Worm (Caenorhabditis elegans) whole organism, L4 larva: ENCODE results near the gene K08H2.4.

ENCODE experiments used
- T26A8.4 ChIP-seq: fragments of 200-800 bp; sonication (Bioruptor generic); IDR thresholded peaks from 2 replicates; pipeline ENCODE4 v1.3.6; 2022; ENCODE audit warnings: missing genetic modification characterization, missing compliant biosample characterization
- Y105C5A.15 ChIP-seq: fragments of 200-800 bp; sonication (Bioruptor generic); IDR thresholded peaks from 2 replicates; pipeline ENCODE4 v1.3.6; 2022; ENCODE audit warnings: missing genetic modification characterization, missing compliant biosample characterization
- aha-1 ChIP-seq: fragments of 150-350 bp; peaks from one replicate; lab custom pipeline; 2014; ENCODE audit warnings: missing biosample characterization, missing genetic modification characterization
- attf-4 ChIP-seq: sonication (generic microtip); optimal IDR thresholded peaks from 3 replicates; lab custom pipeline; 2017; ENCODE audit warnings: missing biosample characterization, missing genetic modification characterization
- ceh-28 ChIP-seq: fragments of 150-350 bp; optimal IDR thresholded peaks from 2 replicates; lab custom pipeline; 2014; ENCODE audit warnings: missing biosample characterization, missing genetic modification reagents, missing genetic modification characterization
- ceh-82 ChIP-seq: sonication (generic microtip); optimal IDR thresholded peaks from 2 replicates; lab custom pipeline; 2017; ENCODE audit warnings: missing biosample characterization, missing genetic modification characterization
- cey-2 ChIP-seq: sonication (generic microtip); optimal IDR thresholded peaks from 3 replicates; lab custom pipeline; 2017; ENCODE audit warnings: missing genetic modification characterization, mild to moderate bottlenecking, missing compliant biosample characterization, antibody characterized with exemption, borderline replicate concordance; ENCODE audit not compliant: insufficient read depth
- ctbp-1 ChIP-seq: fragments of 200-800 bp; sonication (Bioruptor generic); IDR thresholded peaks from 2 replicates; pipeline ENCODE4 v1.3.6; 2022; ENCODE audit warnings: missing genetic modification reagents, missing genetic modification characterization, missing compliant biosample characterization
- daf-16 ChIP-seq, 3 experiments: sonication (generic microtip); optimal IDR thresholded peaks; 2 replicates each; lab custom pipeline; 2016 to 2017; ENCODE audit warnings: missing genetic modification characterization in 3 of 3, missing genetic modification reagents in 3 of 3, mild to moderate bottlenecking in 2 of 3, missing compliant biosample characterization in 2 of 3, missing biosample characterization in 1 of 3, moderate library complexity in 1 of 3
- dmd-8 ChIP-seq: fragments of 200-800 bp; sonication (Bioruptor generic); IDR thresholded peaks from 2 replicates; pipeline ENCODE4 v1.3.6; 2022; ENCODE audit warnings: missing genetic modification characterization, missing compliant biosample characterization
- dve-1 ChIP-seq: sonication (generic microtip); optimal IDR thresholded peaks from 2 replicates; lab custom pipeline; 2017; ENCODE audit warnings: antibody characterized with exemption, mild to moderate bottlenecking, missing genetic modification characterization, missing compliant biosample characterization; ENCODE audit not compliant: insufficient read depth
- fkh-10 ChIP-seq: fragments of 150-350 bp; optimal IDR thresholded peaks from 2 replicates; lab custom pipeline; 2014; ENCODE audit warnings: missing biosample characterization, missing genetic modification reagents, missing genetic modification characterization
- hlh-30 ChIP-seq: sonication (generic microtip); optimal IDR thresholded peaks from 2 replicates; lab custom pipeline; 2017; ENCODE audit warnings: antibody characterized with exemption, mild to moderate bottlenecking, missing genetic modification characterization, missing compliant biosample characterization; ENCODE audit not compliant: insufficient read depth
- hmg-1.1 ChIP-seq: fragments of 200-800 bp; sonication (Bioruptor generic); IDR thresholded peaks from 2 replicates; pipeline ENCODE4 v1.3.6; 2022; ENCODE audit warnings: missing genetic modification reagents, missing genetic modification characterization, missing compliant biosample characterization
- lin-39 ChIP-seq: fragments of 150-350 bp; optimal IDR thresholded peaks from 2 replicates; lab custom pipeline; 2014; ENCODE audit warnings: missing biosample characterization, missing genetic modification reagents, missing genetic modification characterization
- mep-1 ChIP-seq: fragments of 150-350 bp; sonication (generic microtip); optimal IDR thresholded peaks from 3 replicates; lab custom pipeline; 2014; ENCODE audit warnings: missing biosample characterization, missing genetic modification characterization
- mxl-2 ChIP-seq: fragments of 200-800 bp; sonication (Bioruptor generic); conservative IDR thresholded peaks from 2 replicates; pipeline ENCODE4 v1.3.6; 2022; ENCODE audit warnings: missing genetic modification reagents, missing genetic modification characterization, missing compliant biosample characterization
- nhr-10 ChIP-seq: fragments of 150-350 bp; optimal IDR thresholded peaks from 2 replicates; lab custom pipeline; 2014; ENCODE audit warnings: missing biosample characterization, missing genetic modification characterization
- nhr-102 ChIP-seq: sonication (generic microtip); optimal IDR thresholded peaks from 2 replicates; lab custom pipeline; 2016; ENCODE audit warnings: mild to moderate bottlenecking, missing genetic modification characterization, moderate library complexity, missing compliant biosample characterization
- nhr-111 ChIP-seq: fragments of 200-800 bp; sonication (Bioruptor generic); optimal IDR thresholded peaks from 2 replicates; lab custom pipeline; 2018; ENCODE audit warnings: mild to moderate bottlenecking, missing genetic modification characterization, missing compliant biosample characterization
- nhr-28 ChIP-seq: fragments of 150-350 bp; optimal IDR thresholded peaks from 2 replicates; lab custom pipeline; 2014; ENCODE audit warnings: missing biosample characterization, missing genetic modification characterization
- nhr-42 ChIP-seq: fragments of 200-800 bp; sonication (Bioruptor generic); IDR thresholded peaks from 2 replicates; pipeline ENCODE4 v1.3.6; 2022; ENCODE audit warnings: missing genetic modification characterization, missing compliant biosample characterization
- pha-4 ChIP-seq, 2 experiments: fragments of 150-350 bp in 1 of 2; fragments of 200-800 bp in 1 of 2; sonication (Bioruptor generic) in 1 of 2; IDR thresholded peaks in 1 of 2; optimal IDR thresholded peaks in 1 of 2; 2 replicates each; pipeline versions ENCODE4 v1.3.6 to Lab custom; 2014 to 2022; ENCODE audit warnings: missing genetic modification characterization in 2 of 2, missing genetic modification reagents in 2 of 2, missing biosample characterization in 1 of 2, missing compliant biosample characterization in 1 of 2
- set-16 ChIP-seq: fragments of 200-800 bp; sonication (Bioruptor generic); IDR thresholded peaks from 2 replicates; pipeline ENCODE4 v1.3.6; 2022; ENCODE audit warnings: missing genetic modification reagents, missing genetic modification characterization, missing compliant biosample characterization
- skn-1 ChIP-seq: fragments of 150-350 bp; optimal IDR thresholded peaks from 2 replicates; lab custom pipeline; 2014; ENCODE audit warnings: missing biosample characterization, missing genetic modification characterization
- snpc-1.2 ChIP-seq: fragments of 200-800 bp; sonication (Bioruptor generic); IDR thresholded peaks from 2 replicates; pipeline ENCODE4 v1.3.6; 2022; ENCODE audit warnings: missing genetic modification reagents, missing genetic modification characterization, missing compliant biosample characterization
- unc-62 ChIP-seq, 3 experiments: fragments of 150-350 bp in 1 of 3; sonication (generic microtip); optimal IDR thresholded peaks in 2 of 3; peaks in 1 of 3; 1 replicate in 1 of 3; 2 replicates in 2 of 3; lab custom pipeline; 2014 to 2017; ENCODE audit warnings: missing biosample characterization in 3 of 3, missing genetic modification characterization in 3 of 3, missing genetic modification reagents in 3 of 3, missing genotype in 1 of 3
- vab-7 ChIP-seq: fragments of 200-800 bp; sonication (Bioruptor generic); IDR thresholded peaks from 2 replicates; pipeline ENCODE4 v1.3.6; 2022; ENCODE audit warnings: missing genetic modification reagents, missing genetic modification characterization, missing compliant biosample characterization
- zag-1 ChIP-seq: fragments of 150-350 bp; optimal IDR thresholded peaks from 2 replicates; lab custom pipeline; 2014; ENCODE audit warnings: missing biosample characterization, missing genetic modification characterization
- zfp-3 ChIP-seq: fragments of 200-800 bp; sonication (Bioruptor generic); conservative IDR thresholded peaks from 2 replicates; pipeline ENCODE4 v1.3.6; 2022; ENCODE audit warnings: missing genetic modification reagents, missing genetic modification characterization, missing compliant biosample characterization

K08H2.4 gene

DNA sequence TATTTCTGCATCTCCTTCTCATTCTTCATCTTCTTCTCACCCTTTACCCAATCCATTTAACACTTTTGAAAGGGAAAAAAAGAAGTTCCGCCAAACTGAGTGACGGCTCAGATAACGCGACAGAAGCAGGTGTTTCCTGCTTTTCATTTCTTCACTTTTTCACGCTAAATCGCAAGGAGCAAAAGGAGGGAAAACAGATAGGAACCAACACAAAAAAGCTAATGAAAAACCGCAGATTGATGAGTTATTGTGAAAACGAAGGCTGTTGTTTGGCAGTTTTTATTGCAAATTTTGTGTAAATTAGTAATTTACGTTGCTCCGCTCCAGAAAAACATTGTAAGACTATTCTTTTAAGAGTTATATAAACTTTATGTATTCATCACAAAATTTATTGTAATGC, 38.0 kb upstream of the K08H2.4 start:
- TF ChIP-seq snpc-1.2 (no peak), aha-1 (tag; lab: Kevin White, UChicago) (peak; percentile 57), pha-4 (GFP tag; IDR thresholded peaks at IDR 0.05; lab: Robert Waterston, UW) (no peak), pha-4 (tag; optimal IDR thresholded peaks at IDR 0.05; lab: Kevin White, UChicago) (no peak), lin-39 (no peak), nhr-42 (GFP tag; lab: Robert Waterston, UW) (no peak), unc-62 (GFP tag; optimal IDR thresholded peaks at IDR 0.05 in 1 of 2; lab: Kevin White, UChicago) (peak in 1 of 2 experiments; percentile 50), unc-62 (tag; optimal IDR thresholded peaks at IDR 0.05; lab: Kevin White, UChicago) (no peak), daf-16 (GFP tag; optimal IDR thresholded peaks at IDR 0.05; lab: Kevin White, UChicago) (peak in 1 of 2 experiments; percentile 24), daf-16 (tag; optimal IDR thresholded peaks at IDR 0.05; lab: Kevin White, UChicago) (no peak), nhr-10 (tag; lab: Kevin White, UChicago) (no peak), attf-4 (tag; lab: Kevin White, UChicago) (no peak), T26A8.4 (GFP tag; lab: Robert Waterston, UW) (no peak), hlh-30 (tag; lab: Kevin White, UChicago) (no peak), ctbp-1 (no peak)

DNA sequence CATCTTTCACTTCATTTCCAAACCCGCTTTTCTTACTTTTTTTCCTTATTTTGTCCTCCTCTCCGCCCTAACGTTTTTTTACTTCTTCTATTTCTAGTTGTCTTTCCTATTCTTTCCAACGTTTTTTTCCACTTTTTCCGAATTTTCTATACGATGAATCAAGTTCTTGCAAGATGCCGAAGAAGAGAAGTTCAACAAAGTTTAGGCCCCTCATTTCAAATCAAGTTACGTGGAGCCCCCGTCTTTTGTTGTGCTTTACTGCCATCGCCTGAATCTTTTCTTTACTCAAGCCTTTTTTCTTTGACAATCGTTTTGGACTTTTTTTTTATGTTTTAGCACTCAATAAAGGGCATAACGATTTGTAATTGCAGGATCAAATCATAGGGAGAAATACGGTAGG, 36.9 kb upstream of the K08H2.4 start, which contains the start of gene unc-9:
TSS of gene unc-9 (plus strand) at position 370 of the 400 bp plus-strand sequence.
- TF ChIP-seq fkh-10, result peak; percentile 65
- no peak for TF ChIP-seq dmd-8 (GFP tag; lab: Robert Waterston, UW)

DNA sequence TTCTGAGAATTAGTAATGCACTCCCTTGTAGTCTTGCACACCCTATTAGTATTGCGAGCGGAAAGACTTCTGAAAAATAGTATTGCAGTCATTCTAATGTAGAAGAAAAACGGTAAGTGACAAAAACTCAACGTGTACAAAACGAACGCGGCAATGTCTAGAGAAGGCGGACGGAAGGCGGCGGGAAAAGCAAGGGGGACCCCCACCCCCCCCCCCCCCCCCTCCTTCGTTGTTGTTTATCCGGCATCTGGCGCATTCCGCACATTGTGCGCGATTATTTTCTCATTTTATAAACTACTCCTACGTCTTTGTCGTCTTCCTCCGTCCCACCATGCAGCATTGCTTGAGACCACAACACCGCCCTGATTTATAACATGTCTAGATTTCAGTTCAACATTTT, 36.0 kb upstream of the K08H2.4 start:
- TF ChIP-seq skn-1 (tag; lab: Kevin White, UChicago), result no peak
- no peak for TF ChIP-seq Y105C5A.15 (GFP tag; lab: Robert Waterston, UW)
- no peak for TF ChIP-seq mxl-2 (GFP tag; lab: Robert Waterston, UW)
- no peak for TF ChIP-seq zag-1 (tag; lab: Kevin White, UChicago)
- no peak for TF ChIP-seq nhr-111 (GFP tag; lab: Kevin White, UChicago)
- TF ChIP-seq nhr-102 (tag; lab: Kevin White, UChicago), result no peak
- TF ChIP-seq set-16 (GFP tag; lab: Robert Waterston, UW), result peak; percentile 89
- no peak for TF ChIP-seq lin-39
- TF ChIP-seq vab-7, result no peak
- TF ChIP-seq, all 104 proteins: peak for 1

DNA sequence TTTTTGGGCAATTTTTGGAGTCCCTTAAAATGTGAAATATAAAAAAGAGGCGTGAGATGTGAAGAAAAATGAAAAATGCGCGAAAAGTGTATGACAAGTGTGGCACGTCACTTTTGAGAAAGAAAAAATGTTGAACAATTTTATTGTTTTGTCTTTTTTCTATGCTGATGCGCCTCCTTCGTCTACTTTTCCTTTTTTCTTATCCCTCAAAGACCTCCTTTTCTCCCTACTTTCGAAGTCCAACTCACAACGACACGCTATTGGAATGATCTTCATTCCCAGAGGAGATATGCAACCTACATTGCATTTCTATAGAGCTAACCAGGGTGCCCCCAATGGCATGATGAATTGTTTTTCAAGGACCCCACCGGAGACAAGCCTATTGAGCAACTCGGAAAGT, 32.3 kb upstream of the K08H2.4 start:
- TF ChIP-seq cey-2 (no peak), mep-1 (tag; lab: Kevin White, UChicago) (peak; percentile 23)

DNA sequence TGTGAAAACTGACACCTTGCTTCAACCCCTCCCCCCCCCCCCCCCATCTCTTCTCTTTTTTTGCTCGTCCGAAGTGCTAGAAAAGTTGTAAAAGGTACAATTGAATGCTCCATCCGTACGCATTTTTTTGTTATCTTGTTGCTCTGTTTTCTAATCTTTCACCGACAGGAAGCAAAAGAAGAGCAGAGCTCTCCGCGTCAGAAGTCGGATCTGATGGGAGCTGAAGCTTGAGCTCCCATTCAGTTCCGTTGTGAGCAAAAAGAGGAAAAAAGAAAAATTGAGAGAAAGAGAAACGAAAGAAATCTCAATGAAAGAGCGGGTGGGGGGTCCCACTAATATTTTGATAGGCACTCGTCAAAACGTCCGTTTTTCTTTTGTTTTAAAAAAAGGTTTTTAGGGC, 31.4 kb upstream of the K08H2.4 start:
- TF ChIP-seq zag-1 (tag; lab: Kevin White, UChicago), result no peak
- TF ChIP-seq aha-1 (tag; lab: Kevin White, UChicago), result peak; percentile 16

DNA sequence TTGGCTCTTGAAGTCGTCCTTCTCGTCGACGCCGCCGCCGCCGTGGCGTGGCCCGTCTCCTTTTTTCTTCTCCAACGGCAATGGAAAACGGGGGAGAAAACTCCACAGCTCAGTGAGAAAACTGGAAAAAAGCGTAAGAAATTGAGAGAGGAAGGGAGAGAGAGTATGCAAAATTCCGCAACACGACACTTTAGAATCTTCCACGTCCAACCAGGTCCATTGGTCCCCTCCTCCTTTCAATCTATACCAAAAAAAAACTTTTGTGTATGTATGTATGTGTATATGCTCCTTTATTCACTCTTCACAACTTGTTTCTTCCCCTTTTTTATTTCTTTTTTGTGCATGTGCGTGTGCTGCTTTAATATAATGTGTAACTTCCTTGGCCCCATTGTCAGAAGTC, 29.3 kb upstream of the K08H2.4 start:
- TF ChIP-seq dve-1, result no peak
- no peak for TF ChIP-seq ceh-28 (tag; lab: Kevin White, UChicago)
- no peak for TF ChIP-seq nhr-42 (GFP tag; lab: Robert Waterston, UW)
- no peak for TF ChIP-seq ceh-82 (tag; lab: Kevin White, UChicago)
- TF ChIP-seq unc-62 (GFP tag; optimal IDR thresholded peaks at IDR 0.05 in 1 of 2; lab: Kevin White, UChicago), result peak in 1 of 2 experiments; percentile 53
- no peak for TF ChIP-seq unc-62 (tag; optimal IDR thresholded peaks at IDR 0.05; lab: Kevin White, UChicago)
- peak; percentile 85 for TF ChIP-seq aha-1 (tag; lab: Kevin White, UChicago)
- peak; percentile 27; the same call in 1 of the 2 replicates for TF ChIP-seq set-16 (GFP tag; lab: Robert Waterston, UW)
- TF ChIP-seq fkh-10, result no peak
- TF ChIP-seq nhr-28 (tag; lab: Kevin White, UChicago), result no peak
- TF ChIP-seq hmg-1.1, result 0 out of 2 replicates have a peak, but pooled peaks have one; percentile 14
- no peak for TF ChIP-seq zfp-3 (GFP tag; lab: Robert Waterston, UW)
